Worm (Caenorhabditis elegans): ENCODE measurements around the gene atx-2.

ce11 chrIII:10427882-10428281 lies 33.3 kb upstream of the atx-2 start, which contains the start of gene prp-3:
- no peak for TF ChIP-seq lin-15B (tag; optimal IDR thresholded peaks at IDR 0.05)
- no peak for TF ChIP-seq zag-1 (tag; optimal IDR thresholded peaks at IDR 0.05)
- TF ChIP-seq mdl-1 (tag; optimal IDR thresholded peaks at IDR 0.05) = no peak
- no peak for TF ChIP-seq unc-62 (GFP tag; optimal IDR thresholded peaks at IDR 0.05)
- TF ChIP-seq nhr-77 (tag; optimal IDR thresholded peaks at IDR 0.05) = no peak
- TF ChIP-seq pha-4 (tag; optimal IDR thresholded peaks at IDR 0.05) = no peak
